Fruit fly (Drosophila melanogaster): ENCODE results near the gene MFS10.
A peak's percentile ranks its signal among the peaks of the same experiment; 100 is the strongest.

Gene MFS10

DNA sequence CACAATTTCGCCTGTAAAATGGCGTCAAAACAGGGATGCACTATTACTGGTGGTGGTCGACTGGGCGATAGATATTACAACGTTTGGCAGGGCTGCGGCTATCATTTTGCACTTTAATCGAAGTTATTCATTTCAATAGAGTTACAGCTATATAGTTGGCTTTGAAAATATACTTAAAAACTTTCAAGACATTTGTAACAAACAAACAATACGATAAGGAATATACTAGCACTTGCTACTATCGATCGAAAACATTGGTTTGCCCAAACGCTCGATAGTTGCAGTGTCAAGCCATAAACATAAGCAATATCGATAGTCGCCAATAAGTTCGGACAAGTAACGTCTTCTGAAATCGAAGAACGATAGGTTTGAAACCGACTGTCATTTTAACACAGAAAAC lies 30.7 kb downstream of the MFS10 start, which contains the start of the genes Bap60 and CG12096 (continued):
- peak; percentile 93 for TF ChIP-seq row (GFP tag; IDR thresholded peaks at IDR 0.05)
- peak; percentile 81 for TF ChIP-seq maf-S (GFP tag; optimal IDR thresholded peaks at IDR 0.05)
- peak; percentile 92 for TF ChIP-seq hbn (GFP tag; IDR thresholded peaks at IDR 0.05; ENCODE audit: partially characterized antibody)
- TF ChIP-seq CG11560 (tag; IDR thresholded peaks at IDR 0.05), result no peak
- TF ChIP-seq CG33213 (GFP tag; optimal IDR thresholded peaks at IDR 0.05), result peak; percentile 69
- peak; percentile 66 for TF ChIP-seq Aef1 (GFP tag; IDR thresholded peaks at IDR 0.05)
- TF ChIP-seq CG12155 (GFP tag; optimal IDR thresholded peaks at IDR 0.05), result peak; percentile 73
- TF ChIP-seq CG2712 (tag; optimal IDR thresholded peaks at IDR 0.05), result peak; percentile 82
- TF ChIP-seq Kr (GFP tag; optimal IDR thresholded peaks at IDR 0.05), result no peak
- peak; percentile 68 for TF ChIP-seq lmd (GFP tag; IDR thresholded peaks at IDR 0.05)
- TF ChIP-seq fd3F (GFP tag; optimal IDR thresholded peaks at IDR 0.05), result peak; percentile 51
- TF ChIP-seq CG10209 (GFP tag; optimal IDR thresholded peaks at IDR 0.05), result peak; percentile 52
- TF ChIP-seq rib (GFP tag; IDR thresholded peaks at IDR 0.05), result no peak
- TF ChIP-seq hth (optimal IDR thresholded peaks at IDR 0.05), result no peak
- no peak for TF ChIP-seq exex (tag; optimal IDR thresholded peaks at IDR 0.05)
- TF ChIP-seq Myb (GFP tag; optimal IDR thresholded peaks at IDR 0.05), result peak; percentile 93
- peak; percentile 26 for TF ChIP-seq jing (GFP tag; optimal IDR thresholded peaks at IDR 0.05)
- TF ChIP-seq CG1024 (GFP tag; IDR thresholded peaks at IDR 0.05), result no peak
- peak; percentile 56; the same call in 1 of the 2 replicates for TF ChIP-seq CG14014 (GFP tag; IDR thresholded peaks at IDR 0.05)
- peak; percentile 69 for TF ChIP-seq Camta (GFP tag; optimal IDR thresholded peaks at IDR 0.05)
- TF ChIP-seq eve (GFP tag; optimal IDR thresholded peaks at IDR 0.05), result no peak
- peak; percentile 84 for TF ChIP-seq CG17361 (GFP tag; IDR thresholded peaks at IDR 0.05)
- no peak for TF ChIP-seq otp (GFP tag; IDR thresholded peaks at IDR 0.05)
- peak; percentile 86 for TF ChIP-seq dm (GFP tag; optimal IDR thresholded peaks at IDR 0.05)
- peak; percentile 68 for TF ChIP-seq NC2β (GFP tag; optimal IDR thresholded peaks at IDR 0.05)
- peak; percentile 43 for TF ChIP-seq CG42726 (GFP tag; IDR thresholded peaks at IDR 0.05; ENCODE audit: partially characterized antibody)
- peak; percentile 60 for TF ChIP-seq CG7556 (GFP tag; optimal IDR thresholded peaks at IDR 0.05)
- peak; percentile 90 for TF ChIP-seq CHES-1-like (GFP tag; optimal IDR thresholded peaks at IDR 0.05)
- TF ChIP-seq Sry-δ (GFP tag; optimal IDR thresholded peaks at IDR 0.05), result peak; percentile 98
- peak; percentile 80 for TF ChIP-seq CG9215 (GFP tag; IDR thresholded peaks at IDR 0.05)
- TF ChIP-seq gt (GFP tag; IDR thresholded peaks at IDR 0.05), result 0 out of 2 replicates have a peak, but pooled peaks have one; percentile 39
- TF ChIP-seq CG1233 (GFP tag; optimal IDR thresholded peaks at IDR 0.05), result peak; percentile 62
- TF ChIP-seq Stat92E (GFP tag; optimal IDR thresholded peaks at IDR 0.05), result peak in 1 of 3 experiments; percentile 42
- TF ChIP-seq CG10321 (GFP tag; IDR thresholded peaks at IDR 0.05), result no peak
- peak; percentile 39 for TF ChIP-seq Dp (GFP tag; optimal IDR thresholded peaks at IDR 0.05)
- peak; percentile 88 for TF ChIP-seq CG14710 (tag; optimal IDR thresholded peaks at IDR 0.05)
- no peak for TF ChIP-seq CG2678 (tag; optimal IDR thresholded peaks at IDR 0.05)
- TF ChIP-seq gcm (GFP tag; optimal IDR thresholded peaks at IDR 0.05), result peak; percentile 27
- TF ChIP-seq CG15514 (GFP tag; optimal IDR thresholded peaks at IDR 0.05), result peak; percentile 68
- TF ChIP-seq CG16779 (GFP tag; IDR thresholded peaks at IDR 0.05), result no peak
- TF ChIP-seq YL-1 (GFP tag; optimal IDR thresholded peaks at IDR 0.05), result peak; percentile 82
- no peak for TF ChIP-seq CG2875 (GFP tag; optimal IDR thresholded peaks at IDR 0.05)
- TF ChIP-seq esg (GFP tag; conservative IDR thresholded peaks at IDR 0.05), result peak; percentile 65
- peak; percentile 75 for TF ChIP-seq Xbp1 (GFP tag; optimal IDR thresholded peaks at IDR 0.05)
- TF ChIP-seq ATbp (GFP tag; optimal IDR thresholded peaks at IDR 0.05), result no peak
- TF ChIP-seq CG17186 (GFP tag; optimal IDR thresholded peaks at IDR 0.05), result peak; percentile 68
- no peak for TF ChIP-seq stc (GFP tag; IDR thresholded peaks at IDR 0.05)
- no peak for TF ChIP-seq gsb (GFP tag; IDR thresholded peaks at IDR 0.05)
- TF ChIP-seq chm (GFP tag; IDR thresholded peaks at IDR 0.05), result no peak
- TF ChIP-seq CG4424 (GFP tag; optimal IDR thresholded peaks at IDR 0.05), result peak; percentile 51
- peak; percentile 69 for TF ChIP-seq CG9609 (GFP tag; optimal IDR thresholded peaks at IDR 0.05)
- TF ChIP-seq CG7357 (GFP tag; IDR thresholded peaks at IDR 0.05), result peak; percentile 40; the same call in 2 of the 3 replicates

Measured in whole organism, embryonic.